Fruit fly (Drosophila melanogaster) whole organism, embryonic: ENCODE results near the gene CG2540.

Experiments
- CG12219 ChIP-seq: fragments of 200-800 bp; sonication (Bioruptor generic); optimal IDR thresholded peaks from 3 replicates; lab custom pipeline; 2018; ENCODE audit warnings: missing biosample characterization, mild to moderate bottlenecking, missing genetic modification characterization
- CG4730 ChIP-seq: fragments of 200-800 bp; sonication (Bioruptor generic); IDR thresholded peaks from 2 replicates; pipeline ENCODE4 v1.3.6; 2022; ENCODE audit warnings: missing biosample characterization, missing genetic modification characterization
- NC2α ChIP-seq: fragments of 200-800 bp; sonication (Bioruptor generic); optimal IDR thresholded peaks from 2 replicates; lab custom pipeline; 2016; ENCODE audit warnings: missing biosample characterization, missing genetic modification characterization
- Opbp ChIP-seq: fragments of 200-800 bp; sonication (Bioruptor generic); IDR thresholded peaks from 3 replicates; pipeline ENCODE4 v1.3.6; 2022; ENCODE audit warnings: missing biosample characterization, missing genetic modification characterization; ENCODE audit not compliant: partially characterized antibody
- bcd ChIP-seq: fragments of 200-800 bp; sonication (Bioruptor generic); optimal IDR thresholded peaks from 2 replicates; lab custom pipeline; 2017; ENCODE audit warnings: missing biosample characterization, mild to moderate bottlenecking, missing genetic modification characterization
- cad ChIP-seq: fragments of >200 bp; optimal IDR thresholded peaks from 2 replicates; lab custom pipeline; 2017; ENCODE audit warnings: missing biosample characterization, missing genetic modification characterization

- no peak for TF ChIP-seq CG12219 (GFP tag; lab: Kevin White, UChicago)
- no peak for TF ChIP-seq Opbp (GFP tag; lab: Robert Waterston, UW)
- no peak for TF ChIP-seq CG4730 (GFP tag; lab: Robert Waterston, UW)
- no peak for TF ChIP-seq cad (GFP tag; lab: Kevin White, UChicago)
- no peak for TF ChIP-seq NC2α (GFP tag; lab: Kevin White, UChicago)
- TF ChIP-seq bcd (GFP tag; lab: Kevin White, UChicago), result no peak
These were observed 47.8 kb upstream of the CG2540 start for dm6 chrX:12581894-12582293.
